Worm (Caenorhabditis elegans) whole organism, L4 larva: Measurements from ENCODE around the gene C16C4.1.

Experiments used
- F10B5.3 ChIP-seq: sonication (generic microtip); optimal IDR thresholded peaks from 2 replicates; lab custom pipeline; 2016; ENCODE audit warnings: mild to moderate bottlenecking, missing genetic modification characterization, missing compliant biosample characterization
- F44E2.7 ChIP-seq: fragments of 200-800 bp; sonication (Bioruptor generic); IDR thresholded peaks from 2 replicates; pipeline ENCODE4 v2.1.2; 2022; ENCODE audit warnings: missing genetic modification characterization, missing compliant biosample characterization
- F49E8.2 ChIP-seq: sonication (generic microtip); optimal IDR thresholded peaks from 2 replicates; lab custom pipeline; 2016; ENCODE audit warnings: missing compliant biosample characterization, mild to moderate bottlenecking, missing genetic modification characterization, borderline replicate concordance
- R02D3.7 ChIP-seq: fragments of 150-350 bp; sonication (generic microtip); optimal IDR thresholded peaks from 3 replicates; lab custom pipeline; 2014; ENCODE audit warnings: missing biosample characterization, missing genetic modification characterization
- T26A8.4 ChIP-seq: fragments of 200-800 bp; sonication (Bioruptor generic); IDR thresholded peaks from 2 replicates; pipeline ENCODE4 v1.3.6; 2022; ENCODE audit warnings: missing genetic modification characterization, missing compliant biosample characterization
- Y75B8A.6 ChIP-seq: fragments of 200-800 bp; sonication (Bioruptor generic); IDR thresholded peaks from 2 replicates; pipeline ENCODE4 v1.3.6; 2022; ENCODE audit warnings: missing genetic modification reagents, missing genetic modification characterization, missing compliant biosample characterization
- ama-1 ChIP-seq: fragments of 150-350 bp; optimal IDR thresholded peaks from 2 replicates; lab custom pipeline; 2014; ENCODE audit warnings: inconsistent platforms, mixed read lengths
- arid-1 ChIP-seq: fragments of 200-800 bp; sonication (Bioruptor generic); conservative IDR thresholded peaks from 2 replicates; pipeline ENCODE4 v1.3.6; 2022; ENCODE audit warnings: missing genetic modification reagents, missing genetic modification characterization, missing compliant biosample characterization
- ceh-62 ChIP-seq: sonication (generic microtip); optimal IDR thresholded peaks from 2 replicates; lab custom pipeline; 2017; ENCODE audit warnings: missing biosample characterization, missing genetic modification characterization
- daf-12 ChIP-seq: fragments of 150-350 bp; optimal IDR thresholded peaks from 2 replicates; lab custom pipeline; 2014; ENCODE audit warnings: missing biosample characterization, missing genetic modification reagents, missing genetic modification characterization
- daf-8 ChIP-seq: fragments of 200-800 bp; sonication (Bioruptor generic); IDR thresholded peaks from 2 replicates; pipeline ENCODE4 v1.3.6; 2022; ENCODE audit warnings: missing genetic modification characterization, missing compliant biosample characterization
- dmd-6 ChIP-seq: fragments of 200-800 bp; sonication (Bioruptor generic); IDR thresholded peaks from 2 replicates; pipeline ENCODE4 v1.3.6; 2022; ENCODE audit warnings: missing genetic modification reagents, missing genetic modification characterization, missing compliant biosample characterization
- duxl-1 ChIP-seq: sonication (generic microtip); optimal IDR thresholded peaks from 2 replicates; lab custom pipeline; 2016; ENCODE audit warnings: mild to moderate bottlenecking, missing genetic modification characterization, moderate library complexity, missing compliant biosample characterization; ENCODE audit not compliant: poor library complexity
- dve-1 ChIP-seq: sonication (generic microtip); optimal IDR thresholded peaks from 2 replicates; lab custom pipeline; 2017; ENCODE audit warnings: antibody characterized with exemption, mild to moderate bottlenecking, missing genetic modification characterization, missing compliant biosample characterization; ENCODE audit not compliant: insufficient read depth
- egl-43 ChIP-seq: fragments of 200-800 bp; sonication (Bioruptor generic); IDR thresholded peaks from 2 replicates; pipeline ENCODE4 v1.3.6; 2022; ENCODE audit warnings: missing genetic modification reagents, missing genetic modification characterization, missing compliant biosample characterization
- gei-8 ChIP-seq: fragments of 200-800 bp; sonication (Bioruptor generic); optimal IDR thresholded peaks from 2 replicates; lab custom pipeline; 2018; ENCODE audit warnings: mild to moderate bottlenecking, missing genetic modification characterization, missing compliant biosample characterization
- hif-1 ChIP-seq, 2 experiments: sonication (generic microtip); optimal IDR thresholded peaks; 2 replicates each; lab custom pipeline; 2016 to 2017; ENCODE audit warnings: missing compliant biosample characterization in 2 of 2, missing genetic modification characterization in 2 of 2, missing genetic modification reagents in 2 of 2, missing genotype in 2 of 2, mild to moderate bottlenecking in 1 of 2
- hlh-11 ChIP-seq: fragments of 200-800 bp; sonication (Bioruptor generic); optimal IDR thresholded peaks from 2 replicates; lab custom pipeline; 2018; ENCODE audit warnings: mild to moderate bottlenecking, missing genetic modification characterization, missing compliant biosample characterization
- hmg-1.1 ChIP-seq: fragments of 200-800 bp; sonication (Bioruptor generic); IDR thresholded peaks from 2 replicates; pipeline ENCODE4 v1.3.6; 2022; ENCODE audit warnings: missing genetic modification reagents, missing genetic modification characterization, missing compliant biosample characterization
- lin-1 ChIP-seq: fragments of 200-800 bp; sonication (Bioruptor generic); IDR thresholded peaks from 2 replicates; pipeline ENCODE4 v1.3.6; 2022; ENCODE audit warnings: missing genetic modification reagents, missing genetic modification characterization, missing compliant biosample characterization
- lin-13 ChIP-seq: fragments of 150-350 bp; optimal IDR thresholded peaks from 2 replicates; lab custom pipeline; 2014; ENCODE audit warnings: missing biosample characterization, missing genetic modification reagents, missing genetic modification characterization
- madf-9 ChIP-seq: fragments of 200-800 bp; sonication (Bioruptor generic); conservative IDR thresholded peaks from 2 replicates; pipeline ENCODE4 v1.3.6; 2022; ENCODE audit warnings: missing genetic modification reagents, missing genetic modification characterization, missing compliant biosample characterization
- mdt-29 ChIP-seq: fragments of 200-800 bp; sonication (Bioruptor generic); IDR thresholded peaks from 2 replicates; pipeline ENCODE4 v1.3.6; 2022; ENCODE audit warnings: missing genetic modification reagents, missing genetic modification characterization, missing compliant biosample characterization
- mep-1 ChIP-seq: fragments of 150-350 bp; sonication (generic microtip); optimal IDR thresholded peaks from 3 replicates; lab custom pipeline; 2014; ENCODE audit warnings: missing biosample characterization, missing genetic modification characterization
- mxl-2 ChIP-seq: fragments of 200-800 bp; sonication (Bioruptor generic); conservative IDR thresholded peaks from 2 replicates; pipeline ENCODE4 v1.3.6; 2022; ENCODE audit warnings: missing genetic modification reagents, missing genetic modification characterization, missing compliant biosample characterization
- nhr-11 ChIP-seq: fragments of 150-350 bp; optimal IDR thresholded peaks from 2 replicates; lab custom pipeline; 2014; ENCODE audit warnings: missing biosample characterization, missing genetic modification characterization
- nhr-111 ChIP-seq: fragments of 200-800 bp; sonication (Bioruptor generic); optimal IDR thresholded peaks from 2 replicates; lab custom pipeline; 2018; ENCODE audit warnings: mild to moderate bottlenecking, missing genetic modification characterization, missing compliant biosample characterization
- nhr-25 ChIP-seq: sonication (generic microtip); optimal IDR thresholded peaks from 2 replicates; lab custom pipeline; 2017; ENCODE audit warnings: missing genetic modification characterization, mild to moderate bottlenecking, missing compliant biosample characterization, antibody characterized with exemption, moderate library complexity, borderline replicate concordance; ENCODE audit not compliant: insufficient read depth
- nhr-28 ChIP-seq: fragments of 150-350 bp; optimal IDR thresholded peaks from 2 replicates; lab custom pipeline; 2014; ENCODE audit warnings: missing biosample characterization, missing genetic modification characterization
- nhr-41 ChIP-seq: fragments of 200-800 bp; sonication (Bioruptor generic); IDR thresholded peaks from 2 replicates; pipeline ENCODE4 v1.3.6; 2022; ENCODE audit warnings: missing genetic modification reagents, missing genetic modification characterization, missing compliant biosample characterization
- nhr-42 ChIP-seq: fragments of 200-800 bp; sonication (Bioruptor generic); IDR thresholded peaks from 2 replicates; pipeline ENCODE4 v1.3.6; 2022; ENCODE audit warnings: missing genetic modification characterization, missing compliant biosample characterization
- pqm-1 ChIP-seq: sonication (generic microtip); optimal IDR thresholded peaks from 2 replicates; lab custom pipeline; 2017; ENCODE audit warnings: missing biosample characterization, missing genetic modification characterization
- rbr-2 ChIP-seq: sonication (generic microtip); optimal IDR thresholded peaks from 2 replicates; lab custom pipeline; 2016; ENCODE audit warnings: missing genotype, missing genetic modification characterization, missing compliant biosample characterization
- snpc-1.2 ChIP-seq: fragments of 200-800 bp; sonication (Bioruptor generic); IDR thresholded peaks from 2 replicates; pipeline ENCODE4 v1.3.6; 2022; ENCODE audit warnings: missing genetic modification reagents, missing genetic modification characterization, missing compliant biosample characterization
- snpc-4 ChIP-seq: fragments of 150-350 bp; optimal IDR thresholded peaks from 2 replicates; lab custom pipeline; 2014; ENCODE audit warnings: missing biosample characterization, missing genetic modification characterization
- tra-1 ChIP-seq: fragments of 200-800 bp; sonication (Bioruptor generic); IDR thresholded peaks from 2 replicates; pipeline ENCODE4 v1.3.6; 2022; ENCODE audit warnings: missing genetic modification reagents, missing genetic modification characterization, missing compliant biosample characterization
- unc-62 ChIP-seq, 3 experiments: fragments of 150-350 bp in 1 of 3; sonication (generic microtip); optimal IDR thresholded peaks in 2 of 3; peaks in 1 of 3; 1 replicate in 1 of 3; 2 replicates in 2 of 3; lab custom pipeline; 2014 to 2017; ENCODE audit warnings: missing biosample characterization in 3 of 3, missing genetic modification characterization in 3 of 3, missing genetic modification reagents in 3 of 3, missing genotype in 1 of 3
- vab-7 ChIP-seq: fragments of 200-800 bp; sonication (Bioruptor generic); IDR thresholded peaks from 2 replicates; pipeline ENCODE4 v1.3.6; 2022; ENCODE audit warnings: missing genetic modification reagents, missing genetic modification characterization, missing compliant biosample characterization
- zag-1 ChIP-seq: fragments of 150-350 bp; optimal IDR thresholded peaks from 2 replicates; lab custom pipeline; 2014; ENCODE audit warnings: missing biosample characterization, missing genetic modification characterization
- zip-2 ChIP-seq: fragments of 150-350 bp; optimal IDR thresholded peaks from 2 replicates; lab custom pipeline; 2014; ENCODE audit warnings: missing biosample characterization, missing genetic modification characterization

The C16C4.1 gene

DNA sequence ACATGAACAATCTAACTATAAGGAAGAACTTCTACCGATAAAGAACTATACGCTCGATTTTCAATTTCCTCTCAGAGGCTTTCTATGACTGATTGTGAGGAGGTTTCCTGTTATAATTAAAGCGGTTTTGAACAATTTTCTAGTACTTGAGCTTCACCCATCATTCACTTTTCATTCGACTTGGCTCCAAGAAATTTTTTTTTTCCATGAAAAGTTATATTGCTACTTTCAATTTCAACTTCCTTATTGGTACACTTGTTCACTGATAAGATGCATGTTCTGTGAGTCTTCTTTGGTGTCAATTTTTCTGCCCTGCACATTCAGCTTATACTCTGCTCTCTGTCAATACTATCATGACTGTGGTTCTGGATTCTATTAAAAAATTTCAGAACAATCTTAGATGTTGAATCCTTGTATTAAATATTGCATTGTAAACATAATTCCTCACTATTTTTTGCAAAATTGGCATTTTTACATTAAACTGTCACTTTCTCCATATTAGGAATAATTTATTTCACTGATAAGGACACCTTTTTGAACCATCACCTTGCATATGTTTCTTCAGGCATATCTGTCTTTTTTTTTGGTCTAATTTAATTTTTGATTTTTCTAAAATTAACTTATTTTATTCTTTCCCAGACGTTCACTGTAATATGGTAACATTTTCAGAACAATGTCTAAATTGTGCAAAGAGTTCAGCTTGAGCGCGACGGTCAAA is 23.0 kb upstream of the C16C4.1 start, which contains the start of gene math-10:
Gene math-10 (plus strand): TSS at position 668 of the 718 bp plus-strand sequence.
- TF ChIP-seq unc-62 (GFP tag; optimal IDR thresholded peaks at IDR 0.05 in 1 of 2; lab: Kevin White, UChicago) (peak in 1 of 2 experiments; percentile 79), unc-62 (tag; optimal IDR thresholded peaks at IDR 0.05; lab: Kevin White, UChicago) (no peak), madf-9 (GFP tag; lab: Robert Waterston, UW) (no peak), dmd-6 (GFP tag; lab: Robert Waterston, UW) (peak; percentile 55), pqm-1 (tag; lab: Kevin White, UChicago) (peak; percentile 8), tra-1 (GFP tag; lab: Robert Waterston, UW) (no peak), nhr-28 (tag; lab: Kevin White, UChicago) (peak; percentile 33), hlh-11 (tag; lab: Kevin White, UChicago) (peak; percentile 54)

DNA sequence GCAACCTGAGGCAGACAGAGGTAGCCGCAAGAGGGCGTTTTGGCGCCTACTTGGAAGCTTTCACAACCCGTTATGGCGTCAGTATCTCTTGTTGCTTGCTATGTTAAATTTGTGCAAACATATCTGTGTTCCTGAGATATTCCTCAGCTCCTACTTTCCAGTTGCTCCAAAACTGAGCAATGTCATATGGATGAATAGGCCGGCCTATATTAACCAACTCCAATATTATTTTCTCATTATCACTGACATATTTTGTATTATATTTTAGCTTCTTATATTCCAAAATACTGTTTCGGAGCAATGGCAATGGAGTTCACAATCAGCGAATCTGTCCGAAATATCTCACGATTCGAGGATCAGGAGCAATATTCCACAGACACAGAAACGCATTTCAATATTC is 18.4 kb upstream of the C16C4.1 start, which contains the start of gene math-13:
Gene math-13 (plus strand): TSS at position 301 of the 400 bp plus-strand sequence.
- TF ChIP-seq nhr-42 (GFP tag; lab: Robert Waterston, UW) (no peak), daf-8 (GFP tag; lab: Robert Waterston, UW) (no peak), hmg-1.1 (GFP tag; lab: Robert Waterston, UW) (no peak), rbr-2 (tag; lab: Kevin White, UChicago) (no peak), nhr-28 (tag; lab: Kevin White, UChicago) (no peak), lin-13 (GFP tag; lab: Kevin White, UChicago) (no peak), T26A8.4 (GFP tag; lab: Robert Waterston, UW) (no peak)

DNA sequence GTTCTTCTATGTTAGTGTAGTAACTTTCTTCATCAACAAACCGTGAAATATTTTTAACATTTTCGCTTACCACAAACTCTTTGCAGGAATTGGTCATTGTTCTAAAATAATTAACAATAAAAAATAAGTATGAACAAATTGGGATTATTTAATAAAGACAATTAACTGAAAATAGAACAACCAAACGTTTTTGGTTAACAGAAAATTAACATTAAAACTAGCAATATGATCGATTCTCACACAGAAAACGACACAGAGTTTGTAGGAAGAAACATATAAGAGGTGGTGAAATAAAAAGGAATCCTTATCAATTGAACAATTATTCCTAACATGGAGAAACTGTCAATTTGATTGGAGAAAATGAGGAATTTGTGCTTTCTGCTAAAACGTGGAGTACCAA is 15.3 kb upstream of the C16C4.1 start, which contains the start of gene math-16:
Gene math-16 (minus strand): TSS at position 101 of the 400 bp plus-strand sequence.
- no peak for TF ChIP-seq mxl-2 (GFP tag; lab: Robert Waterston, UW)
- no peak for TF ChIP-seq F44E2.7 (GFP tag; lab: Robert Waterston, UW)
- TF ChIP-seq duxl-1 (tag; lab: Kevin White, UChicago) = no peak
- no peak for TF ChIP-seq egl-43 (GFP tag; lab: Robert Waterston, UW)
- TF ChIP-seq ceh-62 (tag; lab: Kevin White, UChicago) = no peak
- TF ChIP-seq hlh-11 (tag; lab: Kevin White, UChicago) = no peak
- TF ChIP-seq nhr-111 (GFP tag; lab: Kevin White, UChicago) = no peak
- no peak for TF ChIP-seq zip-2
- TF ChIP-seq snpc-4 = no peak
- TF ChIP-seq hif-1 (tag; optimal IDR thresholded peaks at IDR 0.05; lab: Kevin White, UChicago) = no peak
- TF ChIP-seq madf-9 (GFP tag; lab: Robert Waterston, UW) = no peak
- no peak for TF ChIP-seq dve-1
- TF ChIP-seq nhr-11 = no peak
- no peak for TF ChIP-seq vab-7 (GFP tag; lab: Robert Waterston, UW)

DNA sequence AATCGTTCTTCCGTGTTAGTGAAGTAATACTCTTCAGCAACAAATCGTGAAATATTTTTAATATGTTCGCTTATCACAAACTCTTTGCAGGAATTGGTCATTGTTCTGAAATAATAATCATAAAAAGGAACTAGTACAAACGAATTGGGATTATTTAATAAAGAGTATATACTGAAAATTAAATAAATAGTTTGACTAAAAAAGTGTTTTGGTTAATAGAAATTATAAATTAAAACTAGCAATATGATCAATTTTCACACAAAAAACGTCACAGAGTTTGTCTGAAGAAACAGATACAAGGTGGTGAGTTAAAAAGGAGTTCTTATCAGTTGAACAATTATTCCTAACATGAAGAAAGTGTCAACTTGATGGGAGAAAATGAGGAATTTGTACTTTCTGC is 11.3 kb upstream of the C16C4.1 start, which contains the start of gene math-5:
Gene math-5 (minus strand): TSS at position 101 of the 400 bp plus-strand sequence.
- TF ChIP-seq mep-1 (tag; lab: Kevin White, UChicago) = no peak
- no peak for TF ChIP-seq daf-12
- TF ChIP-seq zag-1 (tag; lab: Kevin White, UChicago) = no peak
- TF ChIP-seq Y75B8A.6 (GFP tag; lab: Robert Waterston, UW) = no peak
- no peak for TF ChIP-seq egl-43 (GFP tag; lab: Robert Waterston, UW)

DNA sequence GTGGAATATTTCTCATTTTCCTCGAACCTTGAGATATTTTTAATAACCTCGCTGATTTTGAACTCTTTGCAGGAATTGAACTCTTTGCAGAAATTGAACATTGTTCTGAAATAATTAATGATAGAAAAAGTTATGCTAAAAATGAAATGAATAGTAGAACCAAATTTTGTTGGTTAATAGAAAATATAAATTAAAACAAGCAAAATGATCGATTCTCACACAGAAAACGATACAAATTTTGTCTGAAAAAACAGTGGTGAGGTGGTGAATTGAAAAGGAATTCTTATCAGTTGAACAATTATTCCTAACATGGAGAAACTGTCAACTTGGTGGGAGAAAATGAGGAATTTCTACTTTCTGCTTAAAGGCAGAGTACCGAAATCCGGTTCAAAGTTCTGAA is 9.4 kb upstream of the C16C4.1 start, which contains the start of gene math-6:
Gene math-6 (minus strand): TSS at position 101 of the 400 bp plus-strand sequence.
- TF ChIP-seq ama-1 (lab: Kevin White, UChicago) (no peak), F49E8.2 (tag; lab: Kevin White, UChicago) (no peak), zag-1 (tag; lab: Kevin White, UChicago) (no peak), arid-1 (no peak), Y75B8A.6 (GFP tag; lab: Robert Waterston, UW) (no peak), dmd-6 (GFP tag; lab: Robert Waterston, UW) (no peak), hlh-11 (tag; lab: Kevin White, UChicago) (no peak), gei-8 (GFP tag; lab: Kevin White, UChicago) (no peak), zip-2 (no peak), lin-1 (GFP tag; lab: Robert Waterston, UW) (no peak), F10B5.3 (tag; lab: Kevin White, UChicago) (no peak), nhr-25 (no peak), nhr-41 (GFP tag; lab: Robert Waterston, UW) (no peak), R02D3.7 (no peak), snpc-1.2 (GFP tag; lab: Robert Waterston, UW) (no peak), mdt-29 (no peak)
